Worm (Caenorhabditis elegans): Measurements from ENCODE around the gene Y46G5A.20.

DNA sequence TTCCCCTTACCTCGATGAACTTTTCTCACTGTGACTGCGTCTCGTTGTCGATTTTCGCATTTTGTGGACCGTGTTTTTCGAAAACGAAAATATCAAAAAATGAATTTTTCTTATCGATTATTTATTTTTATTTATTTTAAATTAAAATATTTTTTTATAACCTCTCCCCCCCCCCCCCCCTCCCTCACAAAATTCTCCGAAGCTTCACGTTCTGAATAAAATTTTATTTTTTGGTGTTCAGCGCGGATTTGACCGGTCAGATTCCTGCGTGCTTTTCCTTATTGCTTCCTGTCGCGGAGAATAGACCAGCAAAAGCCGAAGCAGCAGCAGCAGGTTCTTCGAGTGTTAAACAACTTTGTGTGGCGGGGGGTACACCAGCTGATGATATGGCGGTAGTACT, 7.7 kb downstream of the Y46G5A.20 start, which contains the start of gene Y46G5A.22:
- TF ChIP-seq med-1 (GFP tag; optimal IDR thresholded peaks at IDR 0.05; ENCODE audit: insufficient read depth): no peak
- TF ChIP-seq T22C8.4 (GFP tag; IDR thresholded peaks at IDR 0.05): no peak
- TF ChIP-seq flt-1 (GFP tag; IDR thresholded peaks at IDR 0.05): no peak
- no peak for TF ChIP-seq tab-1 (GFP tag; IDR thresholded peaks at IDR 0.05)
- TF ChIP-seq ztf-29 (GFP tag; IDR thresholded peaks at IDR 0.05): no peak
- no peak for TF ChIP-seq cog-1 (tag; optimal IDR thresholded peaks at IDR 0.05)
- no peak for TF ChIP-seq ztf-23 (GFP tag; IDR thresholded peaks at IDR 0.05)
- no peak for TF ChIP-seq ref-1 (GFP tag; conservative IDR thresholded peaks at IDR 0.05)
- no peak for TF ChIP-seq klf-2 (GFP tag; conservative IDR thresholded peaks at IDR 0.05)
